Worm (Caenorhabditis elegans): ENCODE results near the gene F25G6.1.

ce11 chrV:8533916-8534315, 40.9 kb upstream of the F25G6.1 start:
- TF ChIP-seq nfya-1 (tag; optimal IDR thresholded peaks at IDR 0.05): no peak
- no peak for TF ChIP-seq C38D4.7 (GFP tag; optimal IDR thresholded peaks at IDR 0.05)
- no peak for TF ChIP-seq pha-4 (tag; optimal IDR thresholded peaks at IDR 0.05)
- no peak for TF ChIP-seq ceh-14 (tag; optimal IDR thresholded peaks at IDR 0.05)
- TF ChIP-seq ama-1 (optimal IDR thresholded peaks at IDR 0.05): no peak
- TF ChIP-seq ceh-45 (GFP tag; IDR thresholded peaks at IDR 0.05): no peak
- no peak for TF ChIP-seq nhr-11 (tag; optimal IDR thresholded peaks at IDR 0.05)
- TF ChIP-seq ceh-31 (tag; optimal IDR thresholded peaks at IDR 0.05): no peak
- no peak for TF ChIP-seq dve-1 (tag; optimal IDR thresholded peaks at IDR 0.05)

Measured in whole organism, late embryonic.